Worm (Caenorhabditis elegans): ENCODE measurements around the gene chpf-1.

chpf-1 gene

DNA sequence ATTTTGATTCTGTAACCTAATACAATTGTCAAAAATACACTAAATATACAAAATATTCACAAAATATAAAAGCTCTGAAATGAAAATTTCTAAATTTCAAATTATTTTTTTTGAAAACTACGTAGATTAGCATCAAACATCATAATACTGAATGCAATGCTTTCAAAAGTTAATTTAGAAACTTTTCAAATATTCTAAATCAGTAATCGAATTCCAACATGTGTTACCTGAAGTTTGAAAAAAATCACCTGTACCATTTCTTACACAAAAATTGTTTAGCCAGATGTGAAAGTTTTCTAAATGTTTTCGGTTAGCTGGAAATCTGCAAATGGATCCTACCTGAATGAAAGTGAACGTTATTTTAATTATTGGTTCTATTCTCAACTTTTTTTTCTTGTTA is 18.7 kb upstream of the chpf-1 start, which contains the start of gene C12D8.20:
Gene C12D8.20, plus strand, starts transcription at position 301 of the 400 bp plus-strand sequence.
- TF ChIP-seq flt-1 (GFP tag; IDR thresholded peaks at IDR 0.05) = no peak
- TF ChIP-seq ama-1 (optimal IDR thresholded peaks at IDR 0.05) = no peak
- TF ChIP-seq pes-1 (GFP tag; IDR thresholded peaks at IDR 0.05) = no peak
- no peak for TF ChIP-seq hmbx-1 (tag; optimal IDR thresholded peaks at IDR 0.05)
- no peak for TF ChIP-seq B0310.2 (tag; optimal IDR thresholded peaks at IDR 0.05)
- TF ChIP-seq aly-1 (tag; optimal IDR thresholded peaks at IDR 0.05) = no peak
- no peak for TF ChIP-seq sea-1 (GFP tag; conservative IDR thresholded peaks at IDR 0.05)
- TF ChIP-seq ets-7 (tag; optimal IDR thresholded peaks at IDR 0.05) = no peak
- no peak for TF ChIP-seq scrt-1 (GFP tag; IDR thresholded peaks at IDR 0.05)

DNA sequence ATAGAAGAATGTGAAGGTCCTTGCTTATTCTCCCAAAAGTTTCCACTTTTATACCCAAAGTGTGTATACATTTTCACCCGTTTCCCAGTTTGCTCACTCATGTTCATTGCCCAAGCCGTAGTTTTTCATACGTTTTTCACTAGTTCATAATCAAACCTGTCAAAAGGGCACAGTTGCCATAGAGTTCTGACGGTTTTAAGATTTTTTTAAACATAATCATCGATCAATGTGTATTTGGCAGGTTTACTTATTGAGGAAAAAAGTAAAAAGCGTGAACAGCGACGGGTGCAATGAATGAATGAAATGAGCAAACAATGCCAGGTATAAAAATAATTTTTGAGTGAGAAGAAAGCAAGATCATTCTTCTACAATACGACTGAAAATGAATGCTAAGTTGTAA is 18.0 kb upstream of the chpf-1 start, which contains the start of the genes fipr-5 and fipr-9:
Gene fipr-5, minus strand, starts transcription at position 101 of the 400 bp plus-strand sequence.
Gene fipr-9, plus strand, starts transcription at position 346 of the 400 bp plus-strand sequence.
- no peak for TF ChIP-seq hnd-1 (tag; optimal IDR thresholded peaks at IDR 0.05)
- TF ChIP-seq sea-1 (GFP tag; conservative IDR thresholded peaks at IDR 0.05) = no peak
- no peak for TF ChIP-seq tbx-11 (GFP tag; IDR thresholded peaks at IDR 0.05)
- no peak for TF ChIP-seq ets-7 (tag; optimal IDR thresholded peaks at IDR 0.05)
- TF ChIP-seq B0310.2 (tag; optimal IDR thresholded peaks at IDR 0.05) = no peak
- TF ChIP-seq ama-1 (optimal IDR thresholded peaks at IDR 0.05) = no peak
- no peak for TF ChIP-seq ceh-13 (GFP tag; optimal IDR thresholded peaks at IDR 0.05)
- TF ChIP-seq aly-1 (tag; optimal IDR thresholded peaks at IDR 0.05) = no peak

DNA sequence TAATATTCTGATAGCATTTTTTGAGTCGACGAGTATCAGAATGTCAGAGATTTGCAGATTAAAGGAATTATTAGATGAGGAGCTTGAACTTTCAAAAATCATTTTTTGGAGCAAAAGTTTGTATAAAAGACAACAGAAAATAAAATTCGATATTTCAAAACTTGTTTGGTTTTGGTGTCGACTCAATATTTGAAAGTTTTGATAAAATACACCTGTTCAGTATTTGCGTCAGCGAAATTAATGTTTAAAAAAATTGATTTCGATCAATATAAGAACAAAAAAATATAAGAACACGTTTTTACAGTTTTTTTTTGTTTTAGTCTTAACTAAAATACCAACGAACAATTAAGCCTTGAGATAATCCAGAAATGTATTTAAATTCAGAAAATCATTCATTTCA is 17.3 kb upstream of the chpf-1 start, which contains the start of gene C12D8.13:
Gene C12D8.13, minus strand, starts transcription at position 101 of the 400 bp plus-strand sequence.
- no peak for TF ChIP-seq hmg-4 (GFP tag; optimal IDR thresholded peaks at IDR 0.05)

DNA sequence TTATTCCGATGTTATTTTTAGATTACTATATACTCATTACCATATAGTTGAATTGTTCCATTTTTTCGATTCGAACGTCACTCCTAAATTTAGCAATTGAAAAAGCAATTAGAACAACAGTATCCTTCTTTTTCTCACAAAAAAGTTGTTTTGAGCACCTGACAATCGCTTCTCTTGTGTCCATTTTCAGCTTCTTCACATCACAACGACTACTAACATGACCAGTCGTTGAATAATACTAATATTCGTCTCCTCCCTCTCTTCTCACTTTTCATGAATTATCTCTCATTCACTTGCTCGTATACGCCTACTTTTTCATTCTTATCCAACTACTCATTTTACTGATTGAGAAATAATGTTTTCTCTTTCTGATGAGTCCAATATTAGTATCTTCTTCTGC is 13.4 kb upstream of the chpf-1 start, which contains the start of gene ZK856.14:
Gene ZK856.14, plus strand, starts transcription at position 301 of the 400 bp plus-strand sequence.
- TF ChIP-seq aly-1 (tag; optimal IDR thresholded peaks at IDR 0.05) (no peak), tra-4 (tag; optimal IDR thresholded peaks at IDR 0.05) (no peak), ets-7 (tag; optimal IDR thresholded peaks at IDR 0.05) (no peak)

DNA sequence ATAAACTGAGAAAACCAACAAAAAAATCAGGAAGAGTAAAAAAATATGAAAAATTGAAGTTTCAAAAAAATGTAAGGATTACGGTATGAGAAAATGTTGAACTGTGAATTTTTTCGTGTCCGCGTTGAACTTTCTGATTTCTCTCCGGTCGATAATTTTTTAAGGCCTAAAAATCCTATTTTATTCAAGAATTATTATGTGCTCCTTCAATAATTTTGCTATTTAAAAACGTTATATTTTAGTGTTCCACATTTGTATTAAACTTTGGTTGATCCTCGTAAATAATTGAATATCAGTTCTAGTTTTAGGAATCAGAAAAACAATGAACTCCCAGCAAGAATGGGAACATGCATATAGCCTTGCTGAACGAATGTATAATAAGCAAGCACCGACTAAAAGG is 9.3 kb upstream of the chpf-1 start, which contains the start of gene hpo-40:
Gene hpo-40, plus strand, starts transcription at position 301 of the 400 bp plus-strand sequence.
- TF ChIP-seq pes-1 (GFP tag; IDR thresholded peaks at IDR 0.05) (no peak), tra-4 (tag; optimal IDR thresholded peaks at IDR 0.05) (no peak), F13C5.2 (tag; optimal IDR thresholded peaks at IDR 0.05) (no peak), hmg-4 (GFP tag; optimal IDR thresholded peaks at IDR 0.05) (no peak), ama-1 (optimal IDR thresholded peaks at IDR 0.05) (no peak), tbx-37 (GFP tag; conservative IDR thresholded peaks at IDR 0.05) (no peak), hmbx-1 (tag; optimal IDR thresholded peaks at IDR 0.05) (no peak), flt-1 (GFP tag; IDR thresholded peaks at IDR 0.05) (no peak), ceh-36 (tag; optimal IDR thresholded peaks at IDR 0.05) (no peak), ets-7 (tag; optimal IDR thresholded peaks at IDR 0.05) (no peak), scrt-1 (GFP tag; IDR thresholded peaks at IDR 0.05) (no peak), ceh-13 (GFP tag; optimal IDR thresholded peaks at IDR 0.05) (no peak), aly-1 (tag; optimal IDR thresholded peaks at IDR 0.05) (no peak), hnd-1 (tag; optimal IDR thresholded peaks at IDR 0.05) (no peak)

DNA sequence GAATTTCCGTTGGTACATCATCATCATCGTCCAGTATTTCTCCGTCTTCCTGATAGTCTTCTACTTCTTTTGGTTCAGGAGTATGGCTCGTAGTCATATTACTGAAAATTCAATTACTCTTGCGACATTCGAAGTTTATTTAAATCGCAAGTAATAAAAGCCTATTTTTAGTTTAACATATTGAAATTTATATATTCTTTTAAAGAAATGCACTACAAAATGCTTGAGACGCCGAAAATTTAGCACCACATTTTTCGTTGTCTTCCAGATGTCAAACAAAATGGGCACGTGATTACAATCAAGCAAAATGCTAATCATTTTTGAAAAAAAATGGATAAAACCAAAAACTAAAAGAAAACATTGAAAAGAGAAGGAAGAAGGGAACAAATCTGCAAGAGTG is 8.7 kb upstream of the chpf-1 start, which contains the start of gene zhit-3:
Gene zhit-3, minus strand, starts transcription at position 101 of the 400 bp plus-strand sequence.
- no peak for TF ChIP-seq hmbx-1 (tag; optimal IDR thresholded peaks at IDR 0.05)
- no peak for TF ChIP-seq B0310.2 (tag; optimal IDR thresholded peaks at IDR 0.05)
- TF ChIP-seq tbx-37 (GFP tag; conservative IDR thresholded peaks at IDR 0.05) = no peak
- TF ChIP-seq pes-1 (GFP tag; IDR thresholded peaks at IDR 0.05) = no peak
- no peak for TF ChIP-seq scrt-1 (GFP tag; IDR thresholded peaks at IDR 0.05)
- no peak for TF ChIP-seq aly-1 (tag; optimal IDR thresholded peaks at IDR 0.05)
- no peak for TF ChIP-seq flt-1 (GFP tag; IDR thresholded peaks at IDR 0.05)
- no peak for TF ChIP-seq hnd-1 (tag; optimal IDR thresholded peaks at IDR 0.05)
- no peak for TF ChIP-seq ceh-13 (GFP tag; optimal IDR thresholded peaks at IDR 0.05)
- TF ChIP-seq ama-1 (optimal IDR thresholded peaks at IDR 0.05) = no peak
- TF ChIP-seq hmg-4 (GFP tag; optimal IDR thresholded peaks at IDR 0.05) = no peak
- TF ChIP-seq ets-7 (tag; optimal IDR thresholded peaks at IDR 0.05) = no peak
- TF ChIP-seq tbx-11 (GFP tag; IDR thresholded peaks at IDR 0.05) = no peak
- TF ChIP-seq ceh-36 (tag; optimal IDR thresholded peaks at IDR 0.05) = no peak
- no peak for TF ChIP-seq F13C5.2 (tag; optimal IDR thresholded peaks at IDR 0.05)

DNA sequence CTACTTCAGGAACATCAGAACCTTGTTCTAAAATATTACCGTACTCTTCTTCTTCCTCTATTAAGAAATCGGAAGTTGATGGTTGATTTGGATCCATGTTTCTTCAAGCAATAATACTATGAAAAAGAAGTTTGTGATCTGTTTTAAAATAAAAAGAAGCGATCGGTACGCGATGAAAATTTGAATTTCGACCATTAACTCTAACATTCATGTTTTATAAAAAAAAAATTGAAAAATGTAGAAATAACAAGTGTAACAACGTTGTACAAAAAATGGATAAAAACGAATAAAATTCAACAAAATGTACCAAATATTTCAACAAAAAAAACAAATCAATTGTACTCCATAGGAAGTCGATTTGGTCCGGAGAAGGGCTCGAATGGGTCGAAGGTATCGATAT is 7.0 kb upstream of the chpf-1 start, which contains the start of gene tftc-3:
Gene tftc-3, minus strand, starts transcription at position 101 of the 400 bp plus-strand sequence.
- no peak for TF ChIP-seq ceh-36 (tag; optimal IDR thresholded peaks at IDR 0.05)
- no peak for TF ChIP-seq ama-1 (optimal IDR thresholded peaks at IDR 0.05)
- no peak for TF ChIP-seq tbx-11 (GFP tag; IDR thresholded peaks at IDR 0.05)
- no peak for TF ChIP-seq pes-1 (GFP tag; IDR thresholded peaks at IDR 0.05)
- no peak for TF ChIP-seq aly-1 (tag; optimal IDR thresholded peaks at IDR 0.05)
- no peak for TF ChIP-seq tbx-37 (GFP tag; conservative IDR thresholded peaks at IDR 0.05)
- no peak for TF ChIP-seq scrt-1 (GFP tag; IDR thresholded peaks at IDR 0.05)
- TF ChIP-seq ceh-13 (GFP tag; optimal IDR thresholded peaks at IDR 0.05) = no peak
- TF ChIP-seq sea-1 (GFP tag; conservative IDR thresholded peaks at IDR 0.05) = no peak
- TF ChIP-seq hmg-4 (GFP tag; optimal IDR thresholded peaks at IDR 0.05) = no peak
- TF ChIP-seq F13C5.2 (tag; optimal IDR thresholded peaks at IDR 0.05) = no peak
- no peak for TF ChIP-seq flt-1 (GFP tag; IDR thresholded peaks at IDR 0.05)
- no peak for TF ChIP-seq hmbx-1 (tag; optimal IDR thresholded peaks at IDR 0.05)
- TF ChIP-seq hnd-1 (tag; optimal IDR thresholded peaks at IDR 0.05) = no peak

DNA sequence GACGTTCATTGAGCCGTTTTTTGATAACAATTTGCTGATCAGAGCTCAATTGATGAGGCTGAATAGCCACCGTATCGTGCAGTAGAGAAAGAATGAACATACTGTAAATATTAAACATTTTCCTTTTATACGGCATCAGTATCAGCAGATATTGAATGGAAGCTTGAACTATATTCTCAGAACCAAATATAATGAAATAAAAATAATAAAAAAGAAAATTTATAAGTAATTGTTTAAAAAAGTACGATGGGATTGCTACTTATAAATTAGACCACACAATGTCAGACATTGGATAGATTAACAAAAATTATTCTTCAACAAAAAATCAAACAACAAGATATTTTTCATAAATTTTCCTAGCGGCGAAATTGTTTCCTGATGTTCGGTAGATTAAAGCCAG is 3.2 kb upstream of the chpf-1 start, which contains the start of gene rpc-25:
Gene rpc-25, minus strand, starts transcription at position 101 of the 400 bp plus-strand sequence.
- no peak for TF ChIP-seq hmg-4 (GFP tag; optimal IDR thresholded peaks at IDR 0.05)
- TF ChIP-seq ceh-36 (tag; optimal IDR thresholded peaks at IDR 0.05) = no peak
- no peak for TF ChIP-seq tbx-11 (GFP tag; IDR thresholded peaks at IDR 0.05)

Measured in whole organism, early embryonic.